ENCODE assay signal across 4 worm cellular contexts in the genomic region with DNA sequence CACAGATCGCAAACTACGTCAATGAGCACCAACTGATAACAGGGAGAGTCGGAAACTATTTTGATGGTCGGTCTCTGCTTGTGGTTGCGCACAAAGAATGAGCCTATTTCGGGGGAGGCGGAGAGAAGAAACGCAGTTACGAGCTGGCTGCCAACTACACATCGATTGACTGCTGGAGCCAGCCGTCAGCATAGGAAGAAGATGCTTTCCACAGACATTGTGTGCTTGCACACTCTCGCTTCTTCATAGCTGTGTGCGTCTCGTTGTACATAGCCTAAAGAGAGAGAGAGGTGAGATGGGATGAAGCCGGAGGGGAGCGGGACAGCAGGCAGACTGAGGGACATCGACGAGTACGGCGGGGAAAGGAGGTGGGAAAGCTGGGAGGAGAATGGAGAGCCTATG.
TF ChIP-seq lines count a peak whose summit lies in the region.

No protein-coding gene starts in this region.

TF ChIP-seq in whole organism, L2 larva, 48 proteins besides CTCF, POLR2A, EP300 and RAD21 (continues in another document):
- TF ChIP-seq sem-4 (tag; optimal IDR thresholded peaks at IDR 0.05; lab: Kevin White, UChicago): peak; percentile 44
- TF ChIP-seq peb-1 (tag; optimal IDR thresholded peaks at IDR 0.05; lab: Kevin White, UChicago): no peak
- no peak for TF ChIP-seq ceh-16 (tag; optimal IDR thresholded peaks at IDR 0.05; lab: Kevin White, UChicago)
- TF ChIP-seq ztf-11 (tag; optimal IDR thresholded peaks at IDR 0.05; lab: Kevin White, UChicago): no peak
- no peak for TF ChIP-seq aly-2 (tag; optimal IDR thresholded peaks at IDR 0.05; lab: Kevin White, UChicago)
- no peak for TF ChIP-seq snpc-4 (tag; optimal IDR thresholded peaks at IDR 0.05; lab: Kevin White, UChicago)
- no peak for TF ChIP-seq nhr-23 (tag; optimal IDR thresholded peaks at IDR 0.05; lab: Kevin White, UChicago)
- TF ChIP-seq unc-62 (GFP tag; optimal IDR thresholded peaks at IDR 0.05; lab: Kevin White, UChicago): no peak
- TF ChIP-seq mab-5 (tag; optimal IDR thresholded peaks at IDR 0.05; lab: Kevin White, UChicago): peak; percentile 17
- peak; percentile 74 for TF ChIP-seq C34F6.9 (tag; optimal IDR thresholded peaks at IDR 0.05; lab: Kevin White, UChicago)
- TF ChIP-seq zag-1 (tag; optimal IDR thresholded peaks at IDR 0.05; lab: Kevin White, UChicago): peak; percentile 81
- peak; percentile 79 for TF ChIP-seq F13H6.1 (tag; optimal IDR thresholded peaks at IDR 0.05; lab: Kevin White, UChicago)
- no peak for TF ChIP-seq R02D3.7 (tag; optimal IDR thresholded peaks at IDR 0.05; lab: Kevin White, UChicago)
- TF ChIP-seq dmd-4 (tag; optimal IDR thresholded peaks at IDR 0.05; lab: Kevin White, UChicago): no peak
- no peak for TF ChIP-seq mbf-1 (tag; optimal IDR thresholded peaks at IDR 0.05; lab: Kevin White, UChicago)
- no peak for TF ChIP-seq nhr-11 (tag; optimal IDR thresholded peaks at IDR 0.05; lab: Kevin White, UChicago)
- peak; percentile 12 for TF ChIP-seq lin-13 (GFP tag; optimal IDR thresholded peaks at IDR 0.05; lab: Kevin White, UChicago)
- no peak for TF ChIP-seq elt-3 (tag; optimal IDR thresholded peaks at IDR 0.05; lab: Kevin White, UChicago)
- peak; percentile 78 for TF ChIP-seq unc-55 (GFP tag; optimal IDR thresholded peaks at IDR 0.05; lab: Kevin White, UChicago)
- peak; percentile 74 for TF ChIP-seq crh-2 (tag; optimal IDR thresholded peaks at IDR 0.05; lab: Kevin White, UChicago)
- no peak for TF ChIP-seq egl-27 (tag; optimal IDR thresholded peaks at IDR 0.05; lab: Kevin White, UChicago)
- TF ChIP-seq nhr-21 (tag; optimal IDR thresholded peaks at IDR 0.05; lab: Kevin White, UChicago): peak; percentile 16

TF ChIP-seq in whole organism, L4 larva, 104 proteins besides CTCF, POLR2A, EP300 and RAD21 (continues in another document):
- peak; percentile 42 for TF ChIP-seq duxl-1 (tag; optimal IDR thresholded peaks at IDR 0.05; lab: Kevin White, UChicago; ENCODE audit: poor library complexity)
- peak; percentile 66; the same call in 1 of the 2 replicates for TF ChIP-seq ctbp-1 (GFP tag; IDR thresholded peaks at IDR 0.05; lab: Robert Waterston, UW)
- peak; percentile 49; the same call in 1 of the 2 replicates for TF ChIP-seq mdt-29 (GFP tag; IDR thresholded peaks at IDR 0.05; lab: Robert Waterston, UW)
- no peak for TF ChIP-seq lin-29 (GFP tag; IDR thresholded peaks at IDR 0.05; lab: Robert Waterston, UW)
- no peak for TF ChIP-seq dmd-9 (GFP tag; IDR thresholded peaks at IDR 0.05; lab: Robert Waterston, UW)
- no peak for TF ChIP-seq spr-1 (tag; optimal IDR thresholded peaks at IDR 0.05; lab: Kevin White, UChicago)
- peak in 1 of 2 experiments; percentile 37 for TF ChIP-seq daf-16 (GFP tag; optimal IDR thresholded peaks at IDR 0.05; lab: Kevin White, UChicago)
- TF ChIP-seq daf-16 (tag; optimal IDR thresholded peaks at IDR 0.05; lab: Kevin White, UChicago): peak; percentile 55
- TF ChIP-seq T26A8.4 (GFP tag; IDR thresholded peaks at IDR 0.05; lab: Robert Waterston, UW): no peak; the same call in 1 of the 2 replicates
- no peak for TF ChIP-seq ceh-44 (GFP tag; IDR thresholded peaks at IDR 0.05; lab: Robert Waterston, UW)
- TF ChIP-seq mxl-3 (GFP tag; optimal IDR thresholded peaks at IDR 0.05; lab: Kevin White, UChicago): peak; percentile 35
- TF ChIP-seq vab-7 (GFP tag; IDR thresholded peaks at IDR 0.05; lab: Robert Waterston, UW): no peak
- peak; percentile 51 for TF ChIP-seq nhr-28 (tag; optimal IDR thresholded peaks at IDR 0.05; lab: Kevin White, UChicago)
- TF ChIP-seq nhr-77 (tag; optimal IDR thresholded peaks at IDR 0.05; lab: Kevin White, UChicago): peak; percentile 50
- TF ChIP-seq set-16 (GFP tag; IDR thresholded peaks at IDR 0.05; lab: Robert Waterston, UW): no peak; the same call in 1 of the 2 replicates
- TF ChIP-seq snpc-1.2 (GFP tag; IDR thresholded peaks at IDR 0.05; lab: Robert Waterston, UW): 0 out of 2 replicates have a peak, but pooled peaks have one; percentile 9
- no peak for TF ChIP-seq daf-19 (GFP tag; conservative IDR thresholded peaks at IDR 0.05; lab: Robert Waterston, UW)
- TF ChIP-seq daf-8 (GFP tag; IDR thresholded peaks at IDR 0.05; lab: Robert Waterston, UW): no peak
- TF ChIP-seq Y105C5A.15 (GFP tag; IDR thresholded peaks at IDR 0.05; lab: Robert Waterston, UW): no peak
- 0 out of 4 replicates have a peak, but pooled peaks of 1 of the 2 experiments have one; percentile 23 for TF ChIP-seq madf-5 (GFP tag; IDR thresholded peaks at IDR 0.05; lab: Robert Waterston, UW)
- peak; percentile 84 for TF ChIP-seq lin-1 (GFP tag; IDR thresholded peaks at IDR 0.05; lab: Robert Waterston, UW)

TF ChIP-seq in whole organism, late embryonic, 69 proteins besides CTCF, POLR2A, EP300 and RAD21 (continues in another document):
- no peak for TF ChIP-seq fkh-6 (tag; optimal IDR thresholded peaks at IDR 0.05; lab: Kevin White, UChicago)
- TF ChIP-seq nhr-232 (tag; optimal IDR thresholded peaks at IDR 0.05; lab: Kevin White, UChicago): peak; percentile 20
- peak; percentile 15 for TF ChIP-seq K02D7.2 (tag; optimal IDR thresholded peaks at IDR 0.05; lab: Kevin White, UChicago)
- TF ChIP-seq madf-2 (tag; optimal IDR thresholded peaks at IDR 0.05; lab: Kevin White, UChicago): no peak
- TF ChIP-seq syd-9 (tag; optimal IDR thresholded peaks at IDR 0.05; lab: Kevin White, UChicago): peak; percentile 26
- peak; percentile 54 for TF ChIP-seq ref-2 (tag; optimal IDR thresholded peaks at IDR 0.05; lab: Kevin White, UChicago)
- peak; percentile 56 for TF ChIP-seq hlh-6 (tag; optimal IDR thresholded peaks at IDR 0.05; lab: Kevin White, UChicago)
- peak; percentile 74 for TF ChIP-seq nfya-1 (tag; optimal IDR thresholded peaks at IDR 0.05; lab: Kevin White, UChicago)
- no peak for TF ChIP-seq ceh-19 (GFP tag; optimal IDR thresholded peaks at IDR 0.05; lab: Kevin White, UChicago)
- no peak for TF ChIP-seq ceh-30 (tag; optimal IDR thresholded peaks at IDR 0.05; lab: Kevin White, UChicago)
- no peak for TF ChIP-seq npax-4 (tag; optimal IDR thresholded peaks at IDR 0.05; lab: Kevin White, UChicago)
- no peak for TF ChIP-seq pax-1 (tag; optimal IDR thresholded peaks at IDR 0.05; lab: Kevin White, UChicago)
- no peak for TF ChIP-seq zip-5 (tag; optimal IDR thresholded peaks at IDR 0.05; lab: Kevin White, UChicago)
- peak; percentile 8 for TF ChIP-seq C38D4.7 (GFP tag; optimal IDR thresholded peaks at IDR 0.05; lab: Kevin White, UChicago)
- TF ChIP-seq che-1 (tag; optimal IDR thresholded peaks at IDR 0.05; lab: Kevin White, UChicago): no peak
- no peak for TF ChIP-seq lin-11 (tag; optimal IDR thresholded peaks at IDR 0.05; lab: Kevin White, UChicago)
- peak; percentile 69 for TF ChIP-seq ceh-31 (tag; optimal IDR thresholded peaks at IDR 0.05; lab: Kevin White, UChicago)
- peak; percentile 20 for TF ChIP-seq dmd-4 (tag; optimal IDR thresholded peaks at IDR 0.05; lab: Kevin White, UChicago; ENCODE audit: borderline replicate concordance)
- peak; percentile 25 for TF ChIP-seq fax-1 (tag; optimal IDR thresholded peaks at IDR 0.05; lab: Kevin White, UChicago)
- no peak for TF ChIP-seq ceh-22 (tag; optimal IDR thresholded peaks at IDR 0.05; lab: Kevin White, UChicago)
- TF ChIP-seq ets-4 (tag; optimal IDR thresholded peaks at IDR 0.05; lab: Kevin White, UChicago): no peak
- TF ChIP-seq ceh-34 (tag; optimal IDR thresholded peaks at IDR 0.05; lab: Kevin White, UChicago): peak; percentile 61
- TF ChIP-seq ceh-2 (tag; optimal IDR thresholded peaks at IDR 0.05; lab: Kevin White, UChicago): peak; percentile 32
- no peak for TF ChIP-seq ama-1 (optimal IDR thresholded peaks at IDR 0.05; lab: Kevin White, UChicago)
- no peak for TF ChIP-seq ztf-16 (tag; optimal IDR thresholded peaks at IDR 0.05; lab: Kevin White, UChicago)

TF ChIP-seq in whole organism, mixed stage, embryonic, 35 proteins besides CTCF, POLR2A, EP300 and RAD21:
- TF ChIP-seq ceh-83 (GFP tag; optimal IDR thresholded peaks at IDR 0.05; lab: Kevin White, UChicago) (peak; percentile 70), drap-1 (GFP tag; optimal IDR thresholded peaks at IDR 0.05; lab: Kevin White, UChicago) (peak; percentile 30), unc-120 (tag; optimal IDR thresholded peaks at IDR 0.05; lab: Kevin White, UChicago; ENCODE audit: poor library complexity, severe bottlenecking) (peak; percentile 91), pha-4 (tag; optimal IDR thresholded peaks at IDR 0.05; lab: Kevin White, UChicago) (peak; percentile 62), sptf-1 (tag; optimal IDR thresholded peaks at IDR 0.05; lab: Kevin White, UChicago) (peak; percentile 29), bed-3 (GFP tag; optimal IDR thresholded peaks at IDR 0.05; lab: Kevin White, UChicago) (no peak), nhr-237 (tag; optimal IDR thresholded peaks at IDR 0.05; lab: Kevin White, UChicago) (peak; percentile 18), ham-2 (GFP tag; optimal IDR thresholded peaks at IDR 0.05; lab: Kevin White, UChicago) (peak; percentile 54), hlh-1 (tag; optimal IDR thresholded peaks at IDR 0.05; lab: Kevin White, UChicago) (peak; percentile 80), M03D4.4 (tag; optimal IDR thresholded peaks at IDR 0.05; lab: Kevin White, UChicago) (peak; percentile 49), ces-1 (GFP tag; optimal IDR thresholded peaks at IDR 0.05; lab: Kevin White, UChicago) (peak; percentile 54), elt-3 (tag; optimal IDR thresholded peaks at IDR 0.05; lab: Kevin White, UChicago) (no peak), zip-8 (tag; optimal IDR thresholded peaks at IDR 0.05; lab: Kevin White, UChicago) (no peak), nhr-12 (tag; optimal IDR thresholded peaks at IDR 0.05; lab: Kevin White, UChicago) (no peak), mep-1 (tag; optimal IDR thresholded peaks at IDR 0.05; lab: Kevin White, UChicago) (peak; percentile 33)
